Worm (Caenorhabditis elegans) whole organism, L4 larva: ENCODE data around the gene Y57A10A.2.
"Not testable (repeated sequence)": the region's sequence is repeated elsewhere in the genome, so short reads cannot be mapped to it uniquely, and the experiment has no call there.

Experiments used
- F10B5.3 ChIP-seq: sonication (generic microtip); optimal IDR thresholded peaks from 2 replicates; lab custom pipeline; 2016; ENCODE audit warnings: mild to moderate bottlenecking, missing genetic modification characterization, missing compliant biosample characterization
- ZK546.5 ChIP-seq, 2 experiments: sonication (generic microtip); optimal IDR thresholded peaks; 2 replicates each; lab custom pipeline; 2017; ENCODE audit warnings: missing biosample characterization in 2 of 2, missing genetic modification characterization in 2 of 2
- aha-1 ChIP-seq: fragments of 150-350 bp; peaks from one replicate; lab custom pipeline; 2014; ENCODE audit warnings: missing biosample characterization, missing genetic modification characterization
- egl-43 ChIP-seq: fragments of 200-800 bp; sonication (Bioruptor generic); IDR thresholded peaks from 2 replicates; pipeline ENCODE4 v1.3.6; 2022; ENCODE audit warnings: missing genetic modification reagents, missing genetic modification characterization, missing compliant biosample characterization
- mep-1 ChIP-seq: fragments of 150-350 bp; sonication (generic microtip); optimal IDR thresholded peaks from 3 replicates; lab custom pipeline; 2014; ENCODE audit warnings: missing biosample characterization, missing genetic modification characterization
- nhr-25 ChIP-seq: sonication (generic microtip); optimal IDR thresholded peaks from 2 replicates; lab custom pipeline; 2017; ENCODE audit warnings: missing genetic modification characterization, mild to moderate bottlenecking, missing compliant biosample characterization, antibody characterized with exemption, moderate library complexity, borderline replicate concordance; ENCODE audit not compliant: insufficient read depth
- pqm-1 ChIP-seq: sonication (generic microtip); optimal IDR thresholded peaks from 2 replicates; lab custom pipeline; 2017; ENCODE audit warnings: missing biosample characterization, missing genetic modification characterization
- spr-3 ChIP-seq: fragments of 200-800 bp; sonication (Bioruptor generic); optimal IDR thresholded peaks from 2 replicates; lab custom pipeline; 2018; ENCODE audit warnings: mild to moderate bottlenecking, missing genetic modification characterization, missing compliant biosample characterization
- unc-62 ChIP-seq, 3 experiments: fragments of 150-350 bp in 1 of 3; sonication (generic microtip); optimal IDR thresholded peaks in 2 of 3; peaks in 1 of 3; 1 replicate in 1 of 3; 2 replicates in 2 of 3; lab custom pipeline; 2014 to 2017; ENCODE audit warnings: missing biosample characterization in 3 of 3, missing genetic modification characterization in 3 of 3, missing genetic modification reagents in 3 of 3, missing genotype in 1 of 3
- ztf-11 ChIP-seq: fragments of 150-350 bp; optimal IDR thresholded peaks from 2 replicates; lab custom pipeline; 2014; ENCODE audit warnings: missing biosample characterization, missing genetic modification characterization

- not testable (repeated sequence) for TF ChIP-seq F10B5.3 (tag; lab: Kevin White, UChicago); pqm-1 (tag; lab: Kevin White, UChicago); ztf-11 (tag; lab: Kevin White, UChicago); nhr-25 (tag; lab: Kevin White, UChicago); aha-1 (tag; lab: Kevin White, UChicago); mep-1; spr-3 (GFP tag; lab: Kevin White, UChicago); egl-43 (GFP tag; lab: Robert Waterston, UW); ZK546.5 (tag; optimal IDR thresholded peaks at IDR 0.05; lab: Kevin White, UChicago); unc-62 (GFP tag; optimal IDR thresholded peaks at IDR 0.05 in 1 of 2; lab: Kevin White, UChicago); unc-62 (tag; optimal IDR thresholded peaks at IDR 0.05; lab: Kevin White, UChicago)
Measured at ce11 chrII:12151640-12152039, 4.2 kb downstream of the Y57A10A.2 start, which contains the start of gene Y57A10A.4.
